Fruit fly (Drosophila melanogaster) S2 (cell line): ENCODE measurements around the gene CG18599.

ENCODE experiments used
- CG8478 ChIP-seq: fragments of >200 bp; optimal IDR thresholded peaks from 2 replicates; lab custom pipeline; 2018
- CTCF ChIP-seq, 2 experiments: fragments of >200 bp; optimal IDR thresholded peaks; 2 replicates each; lab custom pipeline; 2018

Gene CG18599

DNA sequence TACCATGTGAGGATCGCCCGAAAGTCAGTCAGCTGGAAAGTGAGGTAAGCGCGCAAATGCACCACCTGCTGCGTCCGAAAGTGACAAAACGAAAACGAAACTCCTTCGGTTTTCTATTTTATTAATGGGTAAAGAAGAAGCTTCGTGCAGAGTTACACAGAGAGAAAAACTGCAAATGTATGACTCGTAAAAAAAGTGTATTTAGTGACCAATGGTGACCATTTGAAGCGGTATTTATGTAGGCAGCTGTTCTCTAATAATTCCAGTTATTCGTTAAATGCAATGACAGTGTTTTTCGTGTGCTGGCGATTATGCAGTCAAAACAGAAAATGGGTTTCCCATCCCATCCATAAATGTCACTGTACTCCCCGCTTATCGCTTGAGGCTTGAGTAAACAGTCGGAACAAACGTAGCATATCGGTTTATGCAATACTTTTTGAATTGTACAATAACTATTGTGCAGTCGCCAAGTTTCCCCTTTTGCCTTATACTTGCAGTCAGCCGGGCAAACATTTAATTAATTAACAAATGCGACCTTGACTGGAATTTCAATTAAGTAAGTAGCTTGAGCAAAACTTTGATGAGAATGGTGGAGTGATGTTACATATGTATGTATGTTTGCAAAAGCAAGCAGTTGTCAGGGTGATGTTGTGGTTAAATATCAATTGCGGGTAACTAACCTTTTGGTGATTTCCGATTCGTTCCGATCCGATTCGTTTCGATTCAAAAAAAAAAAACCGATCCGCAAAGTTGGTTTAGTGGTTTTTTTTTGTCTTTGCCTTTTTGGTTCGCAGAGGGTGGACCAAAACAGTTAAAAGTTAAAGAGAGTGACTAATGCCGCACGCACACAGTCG lies 30.1 kb downstream of the CG18599 start:
- no peak for TF ChIP-seq CG8478 (lab: Kevin White, UChicago)
- TF ChIP-seq CTCF (optimal IDR thresholded peaks at IDR 0.05; lab: Kevin White, UChicago): no peak

DNA sequence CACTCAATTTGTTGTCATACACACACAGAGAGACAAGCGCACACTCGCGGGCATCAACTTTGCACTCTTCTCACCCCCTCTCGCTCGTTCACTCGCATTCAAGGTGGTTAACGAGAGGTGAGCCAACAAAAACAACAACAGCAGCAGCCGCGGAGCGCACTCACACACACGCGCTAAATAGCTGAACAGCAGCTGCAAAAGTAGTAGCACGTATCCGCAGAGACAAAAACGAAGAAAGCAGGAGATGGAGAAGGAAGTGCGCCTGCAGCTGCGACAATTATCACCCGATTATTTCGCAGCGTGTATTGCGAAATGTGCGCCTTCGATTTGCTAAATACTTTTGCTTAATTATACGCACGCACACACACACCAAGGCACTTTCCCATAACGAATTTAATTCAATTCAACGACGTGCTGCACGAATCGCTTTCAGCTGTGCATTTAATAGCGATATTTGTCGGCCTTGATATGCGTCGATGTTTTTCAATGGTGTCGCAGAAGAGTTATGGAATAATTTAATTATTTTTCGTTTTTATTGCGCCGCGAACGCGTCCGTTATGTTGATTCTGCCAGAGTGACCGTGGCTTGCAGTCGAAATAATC lies 30.8 kb downstream of the CG18599 start:
- no peak for TF ChIP-seq CTCF (optimal IDR thresholded peaks at IDR 0.05; lab: Kevin White, UChicago)

DNA sequence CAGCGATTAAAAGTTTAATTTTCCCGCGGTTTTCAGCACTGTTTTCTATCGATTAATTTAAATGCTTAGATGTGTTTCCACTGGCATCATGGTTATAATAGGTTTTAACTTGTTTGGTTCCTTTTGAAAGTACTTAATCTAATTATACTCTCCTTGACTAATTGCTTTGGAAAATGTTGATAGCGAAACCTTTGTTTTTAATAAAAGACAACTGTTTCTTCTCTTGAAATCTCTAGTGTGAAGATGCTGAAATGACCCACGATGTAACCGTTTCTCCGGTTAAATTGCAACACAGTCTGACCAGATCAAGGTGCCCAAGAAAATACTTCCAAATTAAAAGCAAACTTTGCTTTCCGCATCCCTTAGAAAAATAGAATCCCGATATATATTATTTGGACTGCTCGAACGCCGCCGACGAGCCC lies 31.3 kb downstream of the CG18599 start, which contains the start of gene Dlc90F:
Gene Dlc90F (plus strand): TSS at position 330 of the 422 bp plus-strand sequence.
- TF ChIP-seq CTCF (optimal IDR thresholded peaks at IDR 0.05; lab: Kevin White, UChicago) (no peak), CG8478 (lab: Kevin White, UChicago) (no peak)

DNA sequence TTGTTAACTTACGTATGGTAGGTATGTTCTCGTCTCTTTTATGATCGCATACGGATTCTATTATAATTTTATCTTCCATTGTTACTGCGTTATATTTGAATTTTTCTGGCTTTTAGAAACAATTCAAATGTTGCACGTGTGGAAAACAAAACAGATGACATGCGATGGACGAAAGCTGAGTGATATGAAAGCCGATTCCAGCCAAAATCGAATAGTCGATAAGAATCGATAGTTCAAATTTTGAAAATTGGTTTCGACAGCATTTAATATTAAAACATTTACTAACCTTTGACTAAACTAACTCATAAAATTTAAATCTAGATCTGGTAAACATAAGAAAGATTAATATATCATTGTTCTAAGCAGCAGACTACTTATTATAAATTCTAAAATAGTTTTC lies 34.0 kb downstream of the CG18599 start, which contains the start of gene Polr1E:
Gene Polr1E (minus strand): TSS at position 160 of the 400 bp plus-strand sequence.
- TF ChIP-seq CG8478 (lab: Kevin White, UChicago): no peak
- no peak for TF ChIP-seq CTCF (optimal IDR thresholded peaks at IDR 0.05; lab: Kevin White, UChicago)

DNA sequence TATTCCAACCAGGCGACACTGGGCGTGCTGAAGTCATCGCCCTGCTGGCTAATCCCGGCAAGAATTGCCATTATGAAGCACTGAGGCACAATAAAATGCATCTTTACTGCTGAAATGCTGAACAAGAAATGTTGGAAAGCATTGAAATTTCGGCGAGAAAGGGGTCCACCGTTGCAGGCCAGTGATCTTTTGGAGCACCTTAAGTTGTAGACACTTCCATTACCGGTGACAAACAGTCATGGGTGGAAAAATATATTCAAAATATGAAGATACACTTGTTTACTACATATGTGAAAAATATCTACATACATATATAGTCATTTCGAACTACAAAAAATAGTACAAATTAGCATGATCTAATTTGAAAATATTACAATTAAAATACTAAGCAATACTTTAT lies 35.2 kb downstream of the CG18599 start, which contains the start of gene CG7126:
Gene CG7126 (minus strand): TSS at position 101 of the 400 bp plus-strand sequence.
- TF ChIP-seq CTCF (optimal IDR thresholded peaks at IDR 0.05; lab: Kevin White, UChicago): no peak
- no peak for TF ChIP-seq CG8478 (lab: Kevin White, UChicago)

DNA sequence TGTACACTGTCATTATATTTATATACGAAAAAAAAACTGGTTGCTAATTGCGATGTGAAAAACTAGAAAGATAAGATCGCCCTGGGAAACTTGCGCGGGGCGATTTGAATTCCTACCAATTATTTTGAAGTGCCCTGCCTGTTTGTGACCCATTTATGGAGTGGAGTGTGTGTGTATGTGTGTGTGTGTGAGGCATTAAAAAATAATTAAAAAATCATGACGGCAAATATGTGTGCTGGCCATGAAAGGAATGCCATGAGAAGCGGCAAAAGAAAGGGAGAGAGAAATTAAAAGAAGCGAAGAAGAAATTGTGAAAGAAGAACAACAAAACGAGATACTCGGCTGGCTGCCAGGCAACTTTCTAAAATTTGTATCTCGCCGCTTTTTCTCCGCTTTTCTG lies 42.3 kb downstream of the CG18599 start:
- TF ChIP-seq CTCF (optimal IDR thresholded peaks at IDR 0.05; lab: Kevin White, UChicago): no peak
- no peak for TF ChIP-seq CG8478 (lab: Kevin White, UChicago)

DNA sequence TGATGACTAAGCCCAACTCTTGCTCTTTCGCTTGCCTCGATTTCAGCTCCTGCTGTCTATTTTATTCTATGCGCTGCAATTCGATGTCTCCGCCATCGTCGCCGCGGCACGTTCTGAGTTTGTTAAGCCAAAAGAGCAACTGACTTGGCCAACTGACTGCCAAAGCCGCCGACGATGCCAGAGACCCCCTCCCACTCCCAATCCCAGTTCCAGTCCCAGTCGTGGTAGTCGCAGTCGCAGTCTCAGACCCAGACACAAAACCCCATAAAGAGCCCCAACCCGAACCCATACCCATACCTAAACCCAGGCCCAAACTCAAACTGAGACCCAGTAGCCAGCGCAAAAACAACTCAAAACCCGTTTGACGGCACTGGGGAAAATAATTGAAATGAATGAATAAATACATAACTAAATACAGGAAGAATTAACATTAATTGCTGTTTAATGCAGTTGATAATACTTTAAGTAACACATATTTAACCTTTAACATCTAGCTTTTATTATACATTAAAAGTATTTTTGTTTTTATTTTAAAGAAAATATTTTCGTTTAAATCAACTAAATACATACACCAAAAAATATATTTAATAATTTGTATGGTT lies 43.3 kb downstream of the CG18599 start:
- TF ChIP-seq CG8478 (lab: Kevin White, UChicago) (no peak), CTCF (optimal IDR thresholded peaks at IDR 0.05; lab: Kevin White, UChicago) (no peak)

DNA sequence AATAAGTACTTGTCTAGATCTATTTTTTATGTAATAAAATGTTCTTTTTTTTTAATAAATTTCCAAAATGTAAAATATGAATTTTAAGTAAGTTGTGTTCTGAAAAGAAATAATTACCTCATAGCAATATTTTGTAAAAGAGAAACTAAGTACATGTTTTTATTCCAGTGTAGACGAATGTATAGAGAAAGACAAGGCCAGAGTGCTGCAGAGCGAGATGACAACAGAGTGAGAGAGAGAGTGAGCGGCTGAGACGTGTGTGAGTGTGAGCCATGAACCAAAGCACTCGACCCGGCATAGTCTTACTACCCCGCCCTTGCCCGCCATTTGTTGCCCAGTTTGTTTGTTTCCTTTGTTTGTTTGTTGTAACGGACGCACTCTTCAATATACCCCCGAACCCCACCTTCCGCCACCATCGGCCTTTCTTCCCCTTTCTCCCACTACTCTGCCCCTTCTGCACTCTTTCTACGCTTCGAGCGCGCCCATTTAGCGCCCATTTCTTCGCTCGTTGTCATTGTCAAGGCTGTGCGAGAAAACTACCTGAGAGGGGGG lies 43.9 kb downstream of the CG18599 start:
- no peak for TF ChIP-seq CG8478 (lab: Kevin White, UChicago)
- no peak for TF ChIP-seq CTCF (optimal IDR thresholded peaks at IDR 0.05; lab: Kevin White, UChicago)

DNA sequence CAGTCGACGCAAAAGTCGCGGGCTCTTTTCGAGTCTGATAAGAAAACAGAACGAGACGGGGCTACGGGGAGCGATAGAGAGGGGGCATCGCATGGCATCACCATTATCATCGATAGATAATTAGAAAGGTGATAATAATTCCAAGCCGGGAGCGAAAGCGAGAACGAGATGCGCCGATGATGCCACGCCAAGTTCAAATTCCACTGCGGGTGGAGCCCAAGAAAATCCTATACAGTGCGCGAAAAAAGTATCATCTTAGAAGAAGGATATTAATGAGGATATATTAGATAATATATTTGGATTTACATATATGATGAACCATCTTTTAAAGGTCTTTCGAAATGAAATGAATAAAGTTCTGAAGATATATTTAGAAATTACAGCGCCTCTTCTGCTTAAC lies 45.2 kb downstream of the CG18599 start:
- TF ChIP-seq CG8478 (lab: Kevin White, UChicago): no peak
- no peak for TF ChIP-seq CTCF (optimal IDR thresholded peaks at IDR 0.05; lab: Kevin White, UChicago)

DNA sequence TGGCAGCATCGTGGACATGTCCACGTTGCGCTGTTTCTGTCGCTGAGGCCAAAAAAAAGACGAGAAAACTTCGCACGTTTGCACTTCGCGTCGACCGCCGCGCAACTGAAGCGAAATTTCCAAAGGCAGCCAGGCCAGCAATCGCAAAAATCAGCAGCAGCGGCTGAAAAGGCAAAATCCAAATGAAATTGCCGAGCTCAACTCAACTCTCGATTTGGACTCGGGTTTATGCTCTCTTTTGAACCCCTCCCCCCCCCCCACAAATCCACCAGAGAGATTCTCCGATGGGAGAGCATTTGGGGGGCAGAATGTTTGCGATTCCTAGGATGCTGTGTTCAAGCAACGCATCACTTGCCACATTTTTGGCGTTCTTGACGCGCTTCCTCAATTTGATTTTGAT lies 46.7 kb downstream of the CG18599 start, which contains the start of gene PKD:
Gene PKD (minus strand): TSS at position 88 of the 400 bp plus-strand sequence.
- TF ChIP-seq CTCF (optimal IDR thresholded peaks at IDR 0.05; lab: Kevin White, UChicago) (no peak), CG8478 (lab: Kevin White, UChicago) (no peak)

DNA sequence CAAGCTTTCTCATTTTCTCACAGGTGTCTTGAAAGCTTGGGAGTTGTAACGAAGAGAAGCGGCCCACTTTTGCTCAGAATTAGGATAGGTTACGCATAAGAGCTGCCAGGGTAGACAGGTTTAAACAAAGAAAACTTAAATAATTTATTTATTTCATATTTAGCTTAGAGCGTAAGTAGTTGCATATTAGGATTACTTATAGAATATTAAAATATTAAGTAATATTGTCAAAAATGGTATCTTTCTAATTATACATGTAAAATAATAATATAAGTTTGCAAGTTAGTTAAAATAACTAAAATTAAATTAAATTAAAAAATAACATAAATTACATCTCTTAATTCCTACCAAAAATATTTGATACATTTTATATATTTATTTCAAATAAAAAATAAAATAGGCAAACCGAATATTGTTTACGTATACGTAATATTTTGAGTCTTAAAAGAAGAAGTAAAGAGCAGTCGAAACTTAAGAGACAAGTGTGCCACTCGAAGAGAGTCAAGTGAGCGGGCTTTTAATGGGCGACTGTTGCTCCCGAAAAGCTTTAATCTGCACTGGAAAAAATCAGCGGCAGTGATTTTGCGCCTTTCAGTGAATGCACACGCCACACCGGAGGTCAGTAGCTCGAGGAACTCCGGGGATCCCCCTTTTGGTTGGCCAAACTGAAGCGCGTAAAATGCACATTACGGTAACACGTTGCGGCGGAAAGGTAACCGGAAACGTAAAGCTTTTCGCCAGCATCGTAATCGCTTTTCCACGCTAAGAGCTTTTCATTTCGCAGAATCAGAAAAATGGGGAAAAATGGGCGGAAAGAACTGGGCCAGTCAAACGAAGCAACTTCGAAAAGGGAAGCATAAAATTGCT lies 47.5 kb downstream of the CG18599 start:
- TF ChIP-seq CTCF (optimal IDR thresholded peaks at IDR 0.05; lab: Kevin White, UChicago) (no peak), CG8478 (lab: Kevin White, UChicago) (no peak)
